Fruit fly (Drosophila melanogaster): ENCODE measurements around the gene CG6470.

DNA sequence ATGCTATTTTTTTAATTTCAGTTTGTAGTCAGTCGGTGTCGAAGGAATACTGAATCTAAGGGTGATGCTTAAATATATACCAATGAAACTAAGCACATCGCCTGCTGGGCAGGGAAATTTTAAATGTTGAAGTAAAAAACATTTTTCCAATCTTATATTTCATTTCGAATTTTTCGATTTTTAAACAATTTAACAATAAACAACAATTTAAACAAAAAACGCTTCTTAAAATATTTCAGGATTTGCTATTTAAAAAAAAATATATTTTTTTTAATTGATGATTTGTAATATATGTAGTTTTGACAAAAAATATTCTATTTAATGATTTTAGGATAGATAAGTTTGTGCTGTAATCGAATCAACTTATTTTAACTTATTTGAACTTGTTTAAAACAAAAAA is at the start of gene CG6470:
- TF ChIP-seq Ets98B (GFP tag; IDR thresholded peaks at IDR 0.05) = no peak
- TF ChIP-seq CG17806 (tag; optimal IDR thresholded peaks at IDR 0.05) = no peak
- TF ChIP-seq CG8301 (tag; optimal IDR thresholded peaks at IDR 0.05) = no peak
- no peak for TF ChIP-seq CG32121 (GFP tag; IDR thresholded peaks at IDR 0.05)
- no peak for TF ChIP-seq CG4496 (GFP tag; IDR thresholded peaks at IDR 0.05)
- TF ChIP-seq Pif1A (GFP tag; optimal IDR thresholded peaks at IDR 0.05) = no peak
- TF ChIP-seq gl (tag; optimal IDR thresholded peaks at IDR 0.05) = no peak
